Fruit fly (Drosophila melanogaster) whole organism, embryonic: ENCODE data around the gene ps.
A peak's percentile ranks its signal among the peaks of the same experiment; 100 is the strongest.

ENCODE experiments used
- BEAF-32 ChIP-seq: fragments of 200-800 bp; sonication (Bioruptor generic); optimal IDR thresholded peaks from 3 replicates; lab custom pipeline; 2017; ENCODE audit warnings: missing biosample characterization, missing genetic modification characterization, mild to moderate bottlenecking, moderate library complexity, missing genetic modification reagents
- CG10147 ChIP-seq: fragments of 200-800 bp; sonication (Bioruptor generic); optimal IDR thresholded peaks from 2 replicates; lab custom pipeline; 2019; ENCODE audit warnings: missing biosample characterization, mild to moderate bottlenecking, missing genetic modification characterization, moderate library complexity
- CG10979 ChIP-seq: fragments of 200-800 bp; sonication (Bioruptor generic); optimal IDR thresholded peaks from 2 replicates; lab custom pipeline; 2018; ENCODE audit warnings: missing biosample characterization, mild to moderate bottlenecking, missing genetic modification characterization, moderate library complexity
- CG14014 ChIP-seq: fragments of 200-800 bp; sonication (Bioruptor generic); IDR thresholded peaks from 2 replicates; pipeline ENCODE4 v1.3.6; 2022; ENCODE audit warnings: missing biosample characterization, missing genetic modification characterization
- CG14050 ChIP-seq: fragments of 200-800 bp; sonication (Bioruptor generic); IDR thresholded peaks from 3 replicates; pipeline ENCODE4 v1.3.6; 2022; ENCODE audit warnings: missing biosample characterization, missing genetic modification characterization
- CG17361 ChIP-seq: fragments of 200-800 bp; sonication (Bioruptor generic); IDR thresholded peaks from 3 replicates; pipeline ENCODE4 v1.3.6; 2022; ENCODE audit warnings: missing biosample characterization, missing genetic modification characterization
- CG17829 ChIP-seq: fragments of 200-800 bp; optimal IDR thresholded peaks from 2 replicates; lab custom pipeline; 2019; ENCODE audit warnings: missing biosample characterization, mild to moderate bottlenecking, missing genetic modification characterization, moderate library complexity
- CG2120 ChIP-seq: fragments of 200-800 bp; sonication (Bioruptor generic); optimal IDR thresholded peaks from 3 replicates; lab custom pipeline; 2016; ENCODE audit warnings: missing biosample characterization, missing genetic modification characterization
- CG2678 ChIP-seq: fragments of 200-800 bp; sonication (Bioruptor generic); optimal IDR thresholded peaks from 3 replicates; lab custom pipeline; 2019; ENCODE audit warnings: missing biosample characterization, mild to moderate bottlenecking, missing genetic modification characterization, moderate library complexity
- CG2712 ChIP-seq: fragments of 200-800 bp; optimal IDR thresholded peaks from 3 replicates; lab custom pipeline; 2019; ENCODE audit warnings: missing biosample characterization, mild to moderate bottlenecking, missing genetic modification characterization, moderate library complexity
- CG31224 ChIP-seq: fragments of 200-800 bp; sonication (Bioruptor generic); IDR thresholded peaks from 2 replicates; pipeline ENCODE4 v1.3.6; 2022; ENCODE audit warnings: missing biosample characterization, missing genetic modification characterization
- CG34422 ChIP-seq: fragments of 200-800 bp; sonication (Bioruptor generic); IDR thresholded peaks from 3 replicates; pipeline ENCODE4 v1.3.6; 2022; ENCODE audit warnings: missing biosample characterization, missing genetic modification characterization
- CG4360 ChIP-seq: fragments of 200-800 bp; sonication (Bioruptor generic); IDR thresholded peaks from 2 replicates; pipeline ENCODE4 v1.3.6; 2022; ENCODE audit warnings: missing biosample characterization, missing genetic modification characterization
- CG43689 ChIP-seq: fragments of 200-800 bp; sonication (Bioruptor generic); IDR thresholded peaks from 2 replicates; pipeline ENCODE4 v1.3.6; 2022; ENCODE audit warnings: missing biosample characterization, missing genetic modification characterization
- CG4730 ChIP-seq: fragments of 200-800 bp; sonication (Bioruptor generic); IDR thresholded peaks from 2 replicates; pipeline ENCODE4 v1.3.6; 2022; ENCODE audit warnings: missing biosample characterization, missing genetic modification characterization
- CG6791 ChIP-seq: fragments of 200-800 bp; sonication (Bioruptor generic); IDR thresholded peaks from 3 replicates; pipeline ENCODE4 v1.3.6; 2022; ENCODE audit warnings: missing biosample characterization, missing genetic modification characterization; ENCODE audit not compliant: partially characterized antibody
- CG9437 ChIP-seq: fragments of 200-800 bp; sonication (Bioruptor generic); optimal IDR thresholded peaks from 2 replicates; lab custom pipeline; 2018; ENCODE audit warnings: missing biosample characterization, mild to moderate bottlenecking, missing genetic modification characterization
- CTCF ChIP-seq: fragments of 200-800 bp; sonication (Bioruptor generic); optimal IDR thresholded peaks from 2 replicates; lab custom pipeline; 2017; ENCODE audit warnings: missing biosample characterization, mild to moderate bottlenecking, missing genetic modification characterization, moderate library complexity
- CrebB ChIP-seq: fragments of 200-800 bp; sonication (Bioruptor generic); optimal IDR thresholded peaks from 3 replicates; lab custom pipeline; 2018; ENCODE audit warnings: missing biosample characterization, mild to moderate bottlenecking, missing genetic modification characterization
- Deaf1 ChIP-seq: fragments of 200-800 bp; optimal IDR thresholded peaks from 3 replicates; lab custom pipeline; 2019; ENCODE audit warnings: missing biosample characterization, mild to moderate bottlenecking, missing genetic modification characterization, moderate library complexity
- Dref ChIP-seq: fragments of 200-800 bp; sonication (Bioruptor generic); IDR thresholded peaks from 2 replicates; pipeline ENCODE4 v1.3.6; 2022; ENCODE audit warnings: missing biosample characterization, missing genetic modification characterization
- Eip74EF ChIP-seq, 2 experiments: fragments of 200-800 bp in 1 of 2; fragments of >200 bp in 1 of 2; sonication (Bioruptor generic) in 1 of 2; optimal IDR thresholded peaks; 2 replicates each; lab custom pipeline; 2017 to 2019; ENCODE audit warnings: missing biosample characterization in 2 of 2, missing genetic modification characterization in 2 of 2, mild to moderate bottlenecking in 1 of 2, moderate library complexity in 1 of 2
- Fer1 ChIP-seq: fragments of 200-800 bp; sonication (Bioruptor generic); optimal IDR thresholded peaks from 2 replicates; lab custom pipeline; 2017; ENCODE audit warnings: missing biosample characterization, mild to moderate bottlenecking, missing genetic modification characterization
- Kr ChIP-seq: fragments of 200-800 bp; sonication (Bioruptor generic); optimal IDR thresholded peaks from 2 replicates; lab custom pipeline; 2017; ENCODE audit warnings: missing biosample characterization, mild to moderate bottlenecking, missing genetic modification characterization
- Lpt ChIP-seq: fragments of >200 bp; optimal IDR thresholded peaks from 2 replicates; lab custom pipeline; 2018; ENCODE audit warnings: missing biosample characterization, missing genetic modification characterization
- Med ChIP-seq: fragments of 200-800 bp; sonication (Bioruptor generic); peaks from one replicate; lab custom pipeline; 2016; ENCODE audit warnings: missing biosample characterization, missing genetic modification characterization, mild to moderate bottlenecking, inconsistent platforms, moderate library complexity
- NK7.1 ChIP-seq: fragments of 200-800 bp; sonication (Bioruptor generic); optimal IDR thresholded peaks from 3 replicates; lab custom pipeline; 2016; ENCODE audit warnings: missing biosample characterization, missing genetic modification characterization
- Oli ChIP-seq: fragments of 200-800 bp; sonication (Bioruptor generic); optimal IDR thresholded peaks from 2 replicates; lab custom pipeline; 2018; ENCODE audit warnings: missing biosample characterization, mild to moderate bottlenecking, missing genetic modification characterization, moderate library complexity
- Pdp1 ChIP-seq, 2 experiments: fragments of 200-800 bp; sonication (Bioruptor generic); optimal IDR thresholded peaks; 3 replicates each; lab custom pipeline; 2016; ENCODE audit warnings: missing biosample characterization in 2 of 2, missing genetic modification characterization in 2 of 2, mild to moderate bottlenecking in 1 of 2, moderate library complexity in 1 of 2
- Spps ChIP-seq: fragments of 200-800 bp; sonication (Bioruptor generic); optimal IDR thresholded peaks from 2 replicates; lab custom pipeline; 2018; ENCODE audit warnings: missing biosample characterization, mild to moderate bottlenecking, missing genetic modification characterization
- Xbp1 ChIP-seq: fragments of 200-800 bp; sonication (Bioruptor generic); optimal IDR thresholded peaks from 3 replicates; lab custom pipeline; 2016; ENCODE audit warnings: missing biosample characterization, mild to moderate bottlenecking, missing genetic modification characterization
- ac ChIP-seq: fragments of 200-800 bp; sonication (Bioruptor generic); optimal IDR thresholded peaks from 3 replicates; lab custom pipeline; 2017; ENCODE audit warnings: missing biosample characterization, mild to moderate bottlenecking, missing genetic modification characterization
- ara ChIP-seq: fragments of 200-800 bp; sonication (Bioruptor generic); IDR thresholded peaks from 2 replicates; pipeline ENCODE4 v1.3.6; 2022; ENCODE audit warnings: missing biosample characterization, missing genetic modification characterization
- caup ChIP-seq: fragments of 200-800 bp; sonication (Bioruptor generic); optimal IDR thresholded peaks from 3 replicates; lab custom pipeline; 2017; ENCODE audit warnings: missing biosample characterization, mild to moderate bottlenecking, missing genetic modification characterization, moderate library complexity; ENCODE audit not compliant: severe bottlenecking
- dpn ChIP-seq, 2 experiments: fragments of 200-800 bp; sonication (Bioruptor generic); optimal IDR thresholded peaks; 3 replicates each; lab custom pipeline; 2016; ENCODE audit warnings: missing biosample characterization in 2 of 2, missing genetic modification characterization in 2 of 2
- ewg ChIP-seq: fragments of 200-800 bp; sonication (Bioruptor generic); optimal IDR thresholded peaks from 3 replicates; lab custom pipeline; 2017; ENCODE audit warnings: mild to moderate bottlenecking, missing biosample characterization, missing genetic modification reagents, missing genetic modification characterization
- grau ChIP-seq: fragments of 200-800 bp; optimal IDR thresholded peaks from 3 replicates; lab custom pipeline; 2019; ENCODE audit warnings: missing biosample characterization, mild to moderate bottlenecking, missing genetic modification characterization, moderate library complexity
- insv ChIP-seq, 2 experiments: fragments of 200-800 bp; sonication (Bioruptor generic); optimal IDR thresholded peaks; 3 replicates each; lab custom pipeline; 2016 to 2018; ENCODE audit warnings: missing biosample characterization in 2 of 2, missing genetic modification characterization in 2 of 2
- knrl ChIP-seq: fragments of 200-800 bp; sonication (Bioruptor generic); IDR thresholded peaks from 3 replicates; pipeline ENCODE4 v1.3.6; 2022; ENCODE audit warnings: missing biosample characterization, missing genetic modification characterization; ENCODE audit not compliant: partially characterized antibody
- lbe ChIP-seq: fragments of 200-800 bp; sonication (Bioruptor generic); optimal IDR thresholded peaks from 2 replicates; lab custom pipeline; 2016; ENCODE audit warnings: missing biosample characterization, mild to moderate bottlenecking, missing genetic modification characterization
- mam ChIP-seq: fragments of 200-800 bp; sonication (Bioruptor generic); optimal IDR thresholded peaks from 3 replicates; lab custom pipeline; 2016; ENCODE audit warnings: missing biosample characterization, missing genetic modification characterization
- mld ChIP-seq: fragments of 200-800 bp; sonication (Bioruptor generic); IDR thresholded peaks from 3 replicates; pipeline ENCODE4 v1.3.6; 2022; ENCODE audit warnings: missing biosample characterization, missing genetic modification characterization; ENCODE audit not compliant: partially characterized antibody
- pum ChIP-seq: fragments of 200-800 bp; sonication (Bioruptor generic); optimal IDR thresholded peaks from 2 replicates; lab custom pipeline; 2016; ENCODE audit warnings: missing biosample characterization, missing genetic modification characterization
- sob ChIP-seq: fragments of 200-800 bp; sonication (Bioruptor generic); IDR thresholded peaks from 2 replicates; pipeline ENCODE4 v1.3.6; 2022; ENCODE audit warnings: missing biosample characterization, missing genetic modification characterization
- stc ChIP-seq: fragments of 200-800 bp; sonication (Bioruptor generic); IDR thresholded peaks from 2 replicates; pipeline ENCODE4 v1.3.6; 2022; ENCODE audit warnings: missing biosample characterization, missing genetic modification characterization
- stwl ChIP-seq: fragments of 200-800 bp; sonication (Bioruptor generic); optimal IDR thresholded peaks from 3 replicates; lab custom pipeline; 2018; ENCODE audit warnings: missing biosample characterization, mild to moderate bottlenecking, missing genetic modification characterization, moderate library complexity
- tll ChIP-seq, 2 experiments: fragments of 200-800 bp in 1 of 2; fragments of >200 bp in 1 of 2; sonication (Bioruptor generic) in 1 of 2; optimal IDR thresholded peaks; 2 replicates each; lab custom pipeline; 2017 to 2019; ENCODE audit warnings: missing biosample characterization in 2 of 2, missing genetic modification characterization in 2 of 2, mild to moderate bottlenecking in 1 of 2, moderate library complexity in 1 of 2
- usp ChIP-seq: fragments of >200 bp; optimal IDR thresholded peaks from 2 replicates; lab custom pipeline; 2017; ENCODE audit warnings: missing biosample characterization, missing genetic modification characterization
- wek ChIP-seq: fragments of 200-800 bp; sonication (Bioruptor generic); optimal IDR thresholded peaks from 3 replicates; lab custom pipeline; 2018; ENCODE audit warnings: missing biosample characterization, mild to moderate bottlenecking, missing genetic modification characterization, moderate library complexity
- yki ChIP-seq: fragments of >200 bp; optimal IDR thresholded peaks from 3 replicates; lab custom pipeline; 2018

ps gene

DNA sequence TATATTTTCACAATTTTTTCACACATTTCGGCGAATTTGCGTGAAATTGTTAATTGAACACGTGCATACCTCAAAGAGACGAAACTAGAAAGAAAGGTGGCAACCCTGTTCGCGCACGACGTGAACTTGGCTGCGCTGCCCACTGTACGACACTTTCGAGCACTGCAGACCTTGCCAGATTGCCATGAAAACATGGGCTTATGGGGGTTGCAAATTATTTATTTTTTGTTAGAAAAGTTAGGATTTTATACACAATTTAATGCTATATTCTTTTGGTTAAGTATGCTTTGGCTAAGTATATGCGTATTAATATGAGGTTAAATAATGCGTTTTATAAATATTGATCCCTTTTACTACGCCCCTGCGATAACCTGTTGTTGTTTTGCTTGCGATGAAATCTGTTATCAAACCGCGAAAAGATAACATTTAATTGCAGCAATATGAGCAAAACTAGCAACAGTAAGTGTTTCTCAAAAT lies 16.6 kb upstream of the ps start, which contains the start of the genes RpL34b and CG8132 (continued):
- TF ChIP-seq lbe (GFP tag; lab: Kevin White, UChicago) (peak; percentile 91), tll (GFP tag; optimal IDR thresholded peaks at IDR 0.05; lab: Kevin White, UChicago) (peak in 1 of 2 experiments; percentile 58), Deaf1 (tag; lab: Kevin White, UChicago) (peak; percentile 75), Xbp1 (GFP tag; lab: Kevin White, UChicago) (peak; percentile 97), caup (GFP tag; lab: Kevin White, UChicago) (peak; percentile 97), CG4360 (GFP tag; lab: Robert Waterston, UW) (peak; percentile 83), CG17361 (GFP tag; lab: Robert Waterston, UW) (peak; percentile 95), NK7.1 (GFP tag; lab: Kevin White, UChicago) (peak; percentile 92), Med (GFP tag; lab: Kevin White, UChicago) (peak; percentile 99), ac (GFP tag; lab: Kevin White, UChicago) (peak; percentile 68), Fer1 (GFP tag; lab: Kevin White, UChicago) (peak; percentile 96), Dref (peak; percentile 56), CG6791 (GFP tag; lab: Robert Waterston, UW) (no peak; the same call in 2 of the 3 replicates), ara (GFP tag; lab: Robert Waterston, UW) (peak; percentile 92), CG10147 (peak; percentile 94), CG4730 (GFP tag; lab: Robert Waterston, UW) (peak; percentile 89), CG34422 (peak; percentile 96), ewg (GFP tag; lab: Kevin White, UChicago) (peak; percentile 90), CTCF (peak; percentile 50), wek (GFP tag; lab: Kevin White, UChicago) (peak; percentile 79), Lpt (GFP tag; lab: Kevin White, UChicago) (no peak), dpn (GFP tag; optimal IDR thresholded peaks at IDR 0.05; lab: Kevin White, UChicago) (peak; percentile 95 to 98), grau (tag; lab: Kevin White, UChicago) (peak; percentile 95), Oli (tag; lab: Kevin White, UChicago) (peak; percentile 89), Eip74EF (GFP tag; optimal IDR thresholded peaks at IDR 0.05; lab: Kevin White, UChicago) (peak in 1 of 2 experiments; percentile 87), stwl (tag; lab: Kevin White, UChicago) (peak; percentile 91), CrebB (tag; lab: Kevin White, UChicago) (peak; percentile 94), CG31224 (GFP tag; lab: Robert Waterston, UW) (peak; percentile 92), CG9437 (GFP tag; lab: Kevin White, UChicago) (peak; percentile 82), mam (GFP tag; lab: Kevin White, UChicago) (peak; percentile 97), insv (GFP tag; optimal IDR thresholded peaks at IDR 0.05; lab: Kevin White, UChicago) (peak in 1 of 2 experiments; percentile 87), yki (lab: Kevin White, UChicago) (no peak), CG17829 (tag; lab: Kevin White, UChicago) (peak; percentile 96)

DNA sequence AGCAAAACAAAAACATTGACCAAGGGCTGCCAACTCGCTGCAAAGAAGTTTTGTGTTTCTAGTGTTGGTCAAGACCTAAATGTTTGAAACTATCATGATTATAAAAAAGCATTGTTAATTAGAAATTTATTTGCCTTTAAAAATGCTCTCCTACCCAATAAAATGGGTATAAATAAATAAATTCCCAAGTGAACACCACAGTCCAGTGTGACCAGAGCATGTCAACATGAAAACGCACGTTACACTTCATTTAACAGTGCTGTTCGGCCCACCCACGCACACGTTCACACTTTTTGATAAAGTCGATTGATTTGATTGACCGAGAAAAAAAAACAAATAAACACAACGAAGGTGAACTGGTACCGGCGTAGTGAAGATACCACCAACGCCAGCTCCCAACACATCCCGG lies 13.6 kb upstream of the ps start, which contains the start of the genes CG9356, BBIP1 and CG8135:
CG9356 (minus strand) TSS at position 166 of the 409 bp plus-strand sequence.
BBIP1 (plus strand) TSS at position 282 of the 409 bp plus-strand sequence.
CG8135 (plus strand) TSS at position 282 of the 409 bp plus-strand sequence.
- TF ChIP-seq mld (GFP tag; lab: Robert Waterston, UW) (no peak), CG43689 (GFP tag; lab: Robert Waterston, UW) (no peak), Kr (GFP tag; lab: Kevin White, UChicago) (no peak), BEAF-32 (GFP tag; lab: Kevin White, UChicago) (peak; percentile 54), knrl (GFP tag; lab: Robert Waterston, UW) (no peak), sob (peak; percentile 68; the same call in 1 of the 2 replicates), Pdp1 (GFP tag; optimal IDR thresholded peaks at IDR 0.05; lab: Kevin White, UChicago) (peak; percentile 79 to 81), Spps (tag; lab: Kevin White, UChicago) (peak; percentile 59), pum (GFP tag; lab: Kevin White, UChicago) (peak; percentile 75), stc (peak; percentile 41; the same call in 1 of the 2 replicates), CG2678 (no peak), CG2712 (tag; lab: Kevin White, UChicago) (peak; percentile 79), CG14014 (no peak), usp (GFP tag; lab: Kevin White, UChicago) (no peak), CG2120 (GFP tag; lab: Kevin White, UChicago) (peak; percentile 88), CG10979 (tag; lab: Kevin White, UChicago) (peak; percentile 57), CG14050 (peak; percentile 41; the same call in 2 of the 3 replicates)
